Worm (Caenorhabditis elegans): ENCODE data around the gene F23B2.7.

F23B2.7 gene

ce11 chrIV:9118348-9118747 lies 31.9 kb upstream of the F23B2.7 start (continued):
- TF ChIP-seq lim-7 (GFP tag; IDR thresholded peaks at IDR 0.05) (no peak), hlh-30 (tag; optimal IDR thresholded peaks at IDR 0.05; ENCODE audit: insufficient read depth) (peak; percentile 47), set-16 (GFP tag; IDR thresholded peaks at IDR 0.05) (no peak), unc-62 (GFP tag; optimal IDR thresholded peaks at IDR 0.05 in 1 of 2) (peak in 1 of 2 experiments; percentile 86), unc-62 (tag; optimal IDR thresholded peaks at IDR 0.05) (no peak), Y75B8A.6 (GFP tag; IDR thresholded peaks at IDR 0.05) (no peak), T20F7.1 (GFP tag; optimal IDR thresholded peaks at IDR 0.05) (no peak), hmg-1.1 (GFP tag; IDR thresholded peaks at IDR 0.05) (no peak), ceh-32 (tag; optimal IDR thresholded peaks at IDR 0.05; ENCODE audit: poor library complexity) (no peak), nhr-77 (tag; optimal IDR thresholded peaks at IDR 0.05) (peak; percentile 0), daf-16 (GFP tag; optimal IDR thresholded peaks at IDR 0.05) (no peak), daf-16 (tag; optimal IDR thresholded peaks at IDR 0.05) (peak; percentile 32), jun-1 (tag; optimal IDR thresholded peaks at IDR 0.05) (no peak), aha-1 (tag) (no peak), attf-4 (tag; optimal IDR thresholded peaks at IDR 0.05) (no peak), nhr-102 (tag; optimal IDR thresholded peaks at IDR 0.05) (no peak)

ce11 chrIV:9118792-9119191 lies 31.5 kb upstream of the F23B2.7 start, which contains the start of gene nrfl-1:
nrfl-1 (plus strand) TSS chrIV:9119092.
- no peak for TF ChIP-seq cey-2 (tag; optimal IDR thresholded peaks at IDR 0.05; ENCODE audit: borderline replicate concordance, insufficient read depth)
- TF ChIP-seq mxl-2 (GFP tag; conservative IDR thresholded peaks at IDR 0.05), result no peak
- no peak for TF ChIP-seq skn-1 (tag; optimal IDR thresholded peaks at IDR 0.05)
- no peak for TF ChIP-seq pqm-1 (tag; optimal IDR thresholded peaks at IDR 0.05)
- TF ChIP-seq lir-3 (tag; optimal IDR thresholded peaks at IDR 0.05), result no peak
- no peak for TF ChIP-seq T26A8.4 (GFP tag; IDR thresholded peaks at IDR 0.05)
- no peak for TF ChIP-seq gei-8 (GFP tag; optimal IDR thresholded peaks at IDR 0.05)
- TF ChIP-seq dve-1 (tag; optimal IDR thresholded peaks at IDR 0.05; ENCODE audit: insufficient read depth), result no peak
- no peak for TF ChIP-seq dmd-6 (GFP tag; IDR thresholded peaks at IDR 0.05)
- no peak for TF ChIP-seq pha-4 (GFP tag; IDR thresholded peaks at IDR 0.05)
- TF ChIP-seq pha-4 (tag; optimal IDR thresholded peaks at IDR 0.05), result no peak
- no peak for TF ChIP-seq mxl-3 (GFP tag; optimal IDR thresholded peaks at IDR 0.05)

- TF ChIP-seq madf-9 (GFP tag; conservative IDR thresholded peaks at IDR 0.05), result no peak
- TF ChIP-seq madf-5 (GFP tag; IDR thresholded peaks at IDR 0.05), result no peak
- no peak for TF ChIP-seq ceh-32 (tag; optimal IDR thresholded peaks at IDR 0.05; ENCODE audit: poor library complexity)
- no peak for TF ChIP-seq ceh-28 (tag; optimal IDR thresholded peaks at IDR 0.05)
- no peak for TF ChIP-seq T20F7.1 (GFP tag; optimal IDR thresholded peaks at IDR 0.05)
- TF ChIP-seq aha-1 (tag), result peak; percentile 91
- no peak for TF ChIP-seq saeg-2 (GFP tag; IDR thresholded peaks at IDR 0.05)
Observed at ce11 chrIV:9120220-9120619, 30.1 kb upstream of the F23B2.7 start.

ce11 chrIV:9121545-9121944 lies 28.7 kb upstream of the F23B2.7 start:
- TF ChIP-seq ceh-44 (GFP tag; IDR thresholded peaks at IDR 0.05) (no peak), madf-9 (GFP tag; conservative IDR thresholded peaks at IDR 0.05) (no peak), F37D6.2 (tag; optimal IDR thresholded peaks at IDR 0.05) (no peak), T26A8.4 (GFP tag; IDR thresholded peaks at IDR 0.05) (no peak), nhr-237 (tag; optimal IDR thresholded peaks at IDR 0.05) (no peak), gei-8 (GFP tag; optimal IDR thresholded peaks at IDR 0.05) (no peak), lin-1 (GFP tag; IDR thresholded peaks at IDR 0.05) (no peak), php-3 (GFP tag; IDR thresholded peaks at IDR 0.05) (no peak), lin-13 (GFP tag; optimal IDR thresholded peaks at IDR 0.05) (no peak), madf-5 (GFP tag; IDR thresholded peaks at IDR 0.05) (no peak), daf-19 (GFP tag; conservative IDR thresholded peaks at IDR 0.05) (no peak), mdl-1 (tag; optimal IDR thresholded peaks at IDR 0.05) (peak; percentile 62 to 84), saeg-2 (GFP tag; IDR thresholded peaks at IDR 0.05) (no peak), fkh-10 (GFP tag; optimal IDR thresholded peaks at IDR 0.05) (no peak), ceh-32 (tag; optimal IDR thresholded peaks at IDR 0.05; ENCODE audit: poor library complexity) (no peak), nhr-25 (tag; optimal IDR thresholded peaks at IDR 0.05; ENCODE audit: borderline replicate concordance, insufficient read depth) (peak; percentile 51), aly-2 (tag; optimal IDR thresholded peaks at IDR 0.05) (no peak), hlh-30 (tag; optimal IDR thresholded peaks at IDR 0.05; ENCODE audit: insufficient read depth) (peak; percentile 72), daf-16 (GFP tag; optimal IDR thresholded peaks at IDR 0.05) (no peak), daf-16 (tag; optimal IDR thresholded peaks at IDR 0.05) (no peak), jun-1 (tag; optimal IDR thresholded peaks at IDR 0.05) (no peak), egl-27 (tag; optimal IDR thresholded peaks at IDR 0.05) (no peak), mxl-3 (GFP tag; optimal IDR thresholded peaks at IDR 0.05) (peak; percentile 67), hif-1 (tag; optimal IDR thresholded peaks at IDR 0.05) (peak in 1 of 2 experiments; percentile 23)
